Fruit fly (Drosophila melanogaster) whole organism, larva: ENCODE measurements around the gene CG11076.
A peak's percentile ranks its signal among the peaks of the same experiment; 100 is the strongest.

Experiments used
- noc ChIP-seq: fragments of 200-800 bp; sonication (Bioruptor generic); optimal IDR thresholded peaks from 3 replicates; lab custom pipeline; 2019; ENCODE audit warnings: missing biosample characterization, mild to moderate bottlenecking, missing genetic modification characterization, moderate library complexity

Gene CG11076

DNA sequence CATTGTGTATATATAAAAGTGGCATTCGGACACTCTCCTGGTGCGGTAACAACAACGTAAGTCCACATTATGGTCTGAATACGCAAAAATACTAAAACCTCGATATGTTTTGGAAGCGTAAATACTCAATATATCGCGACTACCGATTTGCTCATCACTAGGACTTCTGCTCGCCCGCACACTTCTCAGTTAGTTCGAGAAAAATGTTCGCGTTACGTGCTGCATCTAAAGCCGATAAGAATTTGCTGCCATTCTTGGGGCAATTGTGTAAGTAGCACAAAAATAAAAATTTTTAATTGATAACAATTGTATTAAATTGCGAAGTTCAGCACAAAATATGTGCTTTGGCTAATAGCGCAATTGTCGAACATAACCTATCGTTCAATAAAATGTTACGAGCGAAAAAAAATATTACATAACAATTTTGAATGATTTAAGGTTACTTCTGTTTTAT lies at the start of gene CG11076:
Gene CG11076 (minus strand): TSS at position 71 of the 454 bp plus-strand sequence.
- no peak for TF ChIP-seq noc (tag; lab: Kevin White, UChicago)

DNA sequence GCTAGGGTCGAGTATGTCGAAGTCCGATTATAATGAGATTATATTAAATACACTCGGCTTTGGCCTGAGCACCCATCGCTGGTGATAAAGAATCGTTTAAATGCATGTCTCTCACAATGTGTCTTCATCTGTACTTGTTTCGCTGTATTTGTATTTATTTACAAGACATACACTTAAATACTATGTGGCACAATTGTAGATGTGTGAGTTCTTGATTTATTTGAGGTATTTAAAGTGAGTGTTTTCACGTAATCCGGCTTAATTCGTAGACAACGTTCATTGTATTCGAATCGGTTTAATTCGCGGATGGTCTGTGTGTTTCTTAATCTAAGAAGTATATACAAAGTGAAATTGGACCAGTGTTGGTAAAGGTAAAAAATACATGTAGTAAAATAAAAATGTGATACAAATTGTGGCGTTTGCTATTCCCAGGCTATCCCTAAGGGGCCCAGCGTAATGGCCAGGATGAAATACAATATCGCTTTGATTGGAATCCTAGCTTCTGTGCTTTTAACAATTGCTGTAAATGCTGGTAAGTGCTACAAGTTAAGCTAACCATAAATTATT lies 33.2 kb upstream of the CG11076 start, which contains the start of gene Zyx:
Gene Zyx (minus strand): TSS at position 350 of the 567 bp plus-strand sequence.
- peak; percentile 16 for TF ChIP-seq noc (tag; lab: Kevin White, UChicago)

- no peak for TF ChIP-seq noc (tag; lab: Kevin White, UChicago)
Observed at dm6 chr4:1064219-1064618, 32.7 kb upstream of the CG11076 start.

DNA sequence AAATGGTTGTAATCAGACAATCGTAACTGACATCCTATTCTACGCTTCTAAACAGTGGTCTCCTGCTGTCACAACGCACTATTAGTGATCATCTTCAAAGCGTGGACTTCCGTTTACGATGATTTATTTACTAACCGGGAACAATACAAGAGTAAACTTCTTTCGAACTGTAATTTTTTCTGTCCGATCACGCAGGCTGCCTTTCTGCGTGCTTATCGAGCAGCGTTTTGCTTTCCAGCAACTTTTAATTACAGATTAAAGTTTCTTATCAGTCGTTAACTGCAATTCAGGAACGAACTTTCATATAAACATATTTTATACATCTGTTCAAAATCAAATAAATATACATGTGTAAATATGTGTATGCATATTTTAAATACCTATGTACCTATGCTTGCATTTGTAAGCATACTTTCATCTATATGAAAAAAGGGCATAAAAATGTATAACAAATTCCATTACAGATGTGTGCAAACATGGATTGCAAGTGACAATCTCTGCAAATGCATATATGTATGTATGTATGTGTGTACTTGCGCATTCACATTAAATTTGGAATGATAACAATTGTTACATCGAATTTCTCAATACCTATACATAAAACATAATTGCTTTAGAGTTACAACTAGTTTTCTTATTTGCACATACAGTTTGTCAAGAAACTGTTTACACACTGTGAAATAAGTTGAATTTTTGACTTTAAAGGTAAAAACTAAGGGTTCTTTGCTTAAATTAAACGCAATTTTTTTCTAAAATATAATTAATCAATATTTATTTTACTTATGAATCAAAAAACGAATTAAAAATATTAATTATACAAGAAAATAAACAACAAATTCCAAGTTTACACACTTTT lies 31.6 kb upstream of the CG11076 start:
- TF ChIP-seq noc (tag; lab: Kevin White, UChicago) = no peak

DNA sequence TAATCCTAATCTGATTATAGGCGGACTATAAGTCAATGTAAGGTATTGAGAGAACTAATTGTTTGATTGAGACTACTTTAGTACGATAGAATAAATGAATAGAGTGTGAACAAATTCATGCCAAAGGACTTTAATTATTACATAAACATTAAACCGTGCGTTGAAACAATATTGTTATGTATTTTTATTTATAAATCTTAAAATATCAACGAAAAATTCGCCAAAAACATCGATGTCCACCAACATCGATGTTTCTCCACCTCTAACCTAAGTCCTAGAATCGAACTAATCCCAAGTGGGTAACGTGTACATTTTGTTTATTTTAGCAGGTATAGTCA lies 29.5 kb upstream of the CG11076 start:
- no peak for TF ChIP-seq noc (tag; lab: Kevin White, UChicago)

- TF ChIP-seq noc (tag; lab: Kevin White, UChicago) = no peak
Observed at dm6 chr4:1060373-1061094, 29.0 kb upstream of the CG11076 start, which contains the start of gene apolpp. Gene apolpp, plus strand, starts transcription at chr4:1060969.

- no peak for TF ChIP-seq noc (tag; lab: Kevin White, UChicago)
Observed at dm6 chr4:1053653-1054163, 22.2 kb upstream of the CG11076 start, which contains the start of gene CaMKII. Gene CaMKII, minus strand, starts transcription at chr4:1053703.

- no peak for TF ChIP-seq noc (tag; lab: Kevin White, UChicago)
Observed at dm6 chr4:1051271-1051670, 19.7 kb upstream of the CG11076 start.

- TF ChIP-seq noc (tag; lab: Kevin White, UChicago) = no peak
Observed at dm6 chr4:1050422-1050821, 18.9 kb upstream of the CG11076 start.

DNA sequence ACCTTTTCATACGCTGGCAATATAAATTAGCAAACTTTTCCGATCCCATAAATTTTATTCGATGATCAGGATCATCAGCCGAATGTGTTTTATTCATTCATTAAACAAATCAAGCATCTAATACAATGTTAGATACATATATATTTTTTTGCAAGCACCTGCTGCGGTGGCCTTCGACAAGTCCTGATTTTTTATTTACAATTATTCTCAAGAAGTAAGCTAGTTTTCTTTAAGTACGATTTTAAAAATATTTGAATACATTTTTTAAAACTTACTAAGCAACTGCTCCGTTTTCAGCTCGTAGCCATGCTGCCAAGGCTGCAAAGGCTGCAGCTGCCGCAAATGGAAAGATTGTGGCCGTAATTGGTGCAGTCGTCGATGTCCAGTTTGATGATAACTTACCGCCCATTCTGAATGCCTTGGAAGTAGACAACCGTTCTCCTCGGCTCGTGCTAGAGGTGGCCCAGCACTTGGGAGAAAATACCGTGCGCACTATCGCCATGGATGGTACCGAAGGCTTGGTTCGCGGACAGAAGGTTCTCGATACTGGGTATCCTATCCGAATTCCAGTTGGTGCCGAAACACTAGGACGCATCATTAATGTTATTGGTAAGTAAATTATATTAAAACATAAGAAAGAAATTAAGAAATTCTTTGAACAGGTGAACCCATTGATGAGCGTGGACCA lies 1.2 kb upstream of the CG11076 start:
- TF ChIP-seq noc (tag; lab: Kevin White, UChicago) = no peak

DNA sequence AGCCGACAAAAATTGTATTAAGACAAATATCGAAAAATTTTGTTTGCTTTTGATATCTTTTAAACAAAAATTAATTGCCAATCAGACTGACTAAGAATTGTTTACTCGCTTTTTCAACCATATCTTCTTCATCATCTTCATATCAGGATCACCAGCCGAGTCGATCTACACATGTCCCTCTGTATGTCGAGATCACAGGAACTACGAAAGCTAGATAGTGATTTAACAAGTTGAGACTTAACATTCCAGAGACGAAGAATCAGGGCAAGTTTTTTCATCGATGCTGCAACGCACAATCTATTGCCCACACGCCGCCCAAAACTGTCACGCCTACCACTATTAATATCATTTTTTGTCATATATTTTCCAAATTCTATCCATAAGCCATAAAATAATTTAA lies 420 bp downstream of the CG11076 start, which contains the start of gene ATPsynbeta:
Gene ATPsynbeta (plus strand): TSS at position 348 of the 400 bp plus-strand sequence.
- TF ChIP-seq noc (tag; lab: Kevin White, UChicago) = no peak

DNA sequence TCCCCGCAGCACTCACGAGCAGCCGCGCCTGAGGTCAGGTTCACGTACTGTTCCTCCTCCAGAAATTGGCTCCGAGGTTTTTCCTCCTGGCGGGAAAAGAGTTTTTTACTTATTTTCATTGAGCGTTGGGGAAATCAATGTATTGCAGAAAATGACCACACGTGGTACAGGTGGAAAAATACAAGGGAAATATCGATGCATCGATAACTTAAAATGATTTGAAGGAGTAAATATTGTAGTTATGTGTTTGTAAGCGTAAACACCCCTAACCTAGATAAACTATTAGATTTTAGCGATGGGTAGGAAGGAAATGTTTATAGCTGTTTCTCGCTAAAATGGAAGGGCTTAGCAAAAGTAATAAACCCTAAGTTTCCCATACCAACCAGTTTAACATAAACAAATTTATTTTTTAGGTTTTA lies 856 bp downstream of the CG11076 start:
- TF ChIP-seq noc (tag; lab: Kevin White, UChicago) = no peak

dm6 chr4:1029198-1029795 lies 2.3 kb downstream of the CG11076 start, which contains the start of gene Mpv17:
Gene Mpv17, minus strand, starts transcription at chr4:1029361.
- no peak for TF ChIP-seq noc (tag; lab: Kevin White, UChicago)

DNA sequence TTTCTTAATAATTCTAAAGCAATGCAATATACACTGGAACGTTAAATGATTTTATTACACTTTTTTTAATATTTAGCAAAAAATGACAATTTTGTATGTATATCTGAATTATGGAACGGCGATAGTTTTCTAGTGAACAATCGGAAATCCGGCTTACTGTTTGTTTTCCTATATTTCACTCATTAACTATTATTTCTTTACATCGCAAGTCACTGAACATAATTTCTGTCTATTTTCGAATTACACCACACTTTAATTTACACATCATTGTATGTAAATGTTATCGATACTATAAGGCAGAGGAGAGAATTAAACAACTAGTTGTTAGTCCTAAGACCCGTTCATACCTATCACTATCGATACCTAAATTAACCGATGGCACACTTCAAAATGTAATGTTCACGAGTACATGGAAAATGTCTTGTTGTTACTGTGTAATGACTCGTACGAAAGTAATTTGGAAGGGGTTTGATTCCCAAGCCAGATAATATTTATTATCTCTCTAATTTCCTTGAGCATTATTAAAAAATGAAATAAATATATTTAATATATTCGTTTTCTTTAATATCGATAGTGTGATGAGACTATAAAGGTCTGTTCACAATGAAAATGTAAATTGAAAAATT lies 4.6 kb downstream of the CG11076 start, which contains the start of gene PlexA:
Gene PlexA (minus strand): TSS at position 296 of the 626 bp plus-strand sequence.
- no peak for TF ChIP-seq noc (tag; lab: Kevin White, UChicago)
